Worm (Caenorhabditis elegans): ENCODE measurements around the gene srx-51.

DNA sequence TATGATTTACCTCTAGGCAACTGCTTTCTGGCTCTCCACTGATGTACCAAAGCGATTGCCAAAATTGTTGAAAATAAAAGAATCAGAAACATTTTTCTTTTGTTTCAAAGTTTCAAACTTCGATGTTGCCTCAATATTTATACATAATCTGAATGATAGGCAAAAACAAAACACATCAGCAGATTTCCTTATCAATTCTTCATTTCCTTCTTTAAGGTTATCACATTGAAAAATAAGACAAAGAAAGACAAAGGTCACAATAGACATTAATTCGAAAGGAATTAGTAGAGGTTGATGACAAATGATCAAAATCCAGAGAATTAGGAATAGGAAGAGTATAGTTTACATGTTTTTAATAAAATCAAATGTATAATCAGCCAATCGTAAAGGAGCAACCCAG, 9.3 kb downstream of the srx-51 start, which contains the start of gene cyp-34A2:
- no peak for TF ChIP-seq ceh-36 (tag; optimal IDR thresholded peaks at IDR 0.05)
- no peak for TF ChIP-seq ama-1 (optimal IDR thresholded peaks at IDR 0.05)
- no peak for TF ChIP-seq tra-4 (tag; optimal IDR thresholded peaks at IDR 0.05)
- TF ChIP-seq tbx-37 (GFP tag; conservative IDR thresholded peaks at IDR 0.05), result no peak
- no peak for TF ChIP-seq ets-7 (tag; optimal IDR thresholded peaks at IDR 0.05)
- no peak for TF ChIP-seq flt-1 (GFP tag; IDR thresholded peaks at IDR 0.05)

All from whole organism, early embryonic.